Worm (Caenorhabditis elegans) whole organism, midembryonic: ENCODE results near the gene sre-15.

Experiments
- T22C8.4 ChIP-seq: fragments of 200-800 bp; sonication (Bioruptor generic); IDR thresholded peaks from 2 replicates; pipeline ENCODE4 v1.3.6; 2022; ENCODE audit warnings: missing genetic modification characterization, missing compliant biosample characterization
- cog-1 ChIP-seq: sonication (generic microtip); optimal IDR thresholded peaks from 2 replicates; lab custom pipeline; 2016; ENCODE audit warnings: missing genetic modification characterization, missing compliant biosample characterization
- flt-1 ChIP-seq: fragments of 200-800 bp; sonication (Bioruptor generic); IDR thresholded peaks from 2 replicates; pipeline ENCODE4 v1.3.6; 2022; ENCODE audit warnings: missing genetic modification characterization, missing compliant biosample characterization
- klf-2 ChIP-seq: fragments of 200-800 bp; sonication (Bioruptor generic); conservative IDR thresholded peaks from 2 replicates; pipeline ENCODE4 v1.3.6; 2022; ENCODE audit warnings: missing genetic modification reagents, missing genetic modification characterization, missing compliant biosample characterization
- med-1 ChIP-seq: sonication (generic microtip); optimal IDR thresholded peaks from 2 replicates; lab custom pipeline; 2017; ENCODE audit warnings: missing genetic modification characterization, mild to moderate bottlenecking, missing compliant biosample characterization, antibody characterized with exemption, missing genetic modification reagents; ENCODE audit not compliant: insufficient read depth
- ref-1 ChIP-seq: fragments of 200-800 bp; sonication (Bioruptor generic); conservative IDR thresholded peaks from 2 replicates; pipeline ENCODE4 v1.3.6; 2022; ENCODE audit warnings: missing genetic modification reagents, missing genetic modification characterization, missing compliant biosample characterization
- tab-1 ChIP-seq: fragments of 200-800 bp; sonication (Bioruptor generic); IDR thresholded peaks from 2 replicates; pipeline ENCODE4 v1.3.6; 2022; ENCODE audit warnings: missing genetic modification characterization, missing compliant biosample characterization
- ztf-23 ChIP-seq: fragments of 200-800 bp; sonication (Bioruptor generic); IDR thresholded peaks from 2 replicates; pipeline ENCODE4 v1.3.6; 2022; ENCODE audit warnings: missing genetic modification reagents, missing genetic modification characterization, missing compliant biosample characterization
- ztf-29 ChIP-seq: fragments of 200-800 bp; sonication (Bioruptor generic); IDR thresholded peaks from 2 replicates; pipeline ENCODE4 v1.3.6; 2022; ENCODE audit warnings: missing genetic modification reagents, missing genetic modification characterization, missing compliant biosample characterization

DNA sequence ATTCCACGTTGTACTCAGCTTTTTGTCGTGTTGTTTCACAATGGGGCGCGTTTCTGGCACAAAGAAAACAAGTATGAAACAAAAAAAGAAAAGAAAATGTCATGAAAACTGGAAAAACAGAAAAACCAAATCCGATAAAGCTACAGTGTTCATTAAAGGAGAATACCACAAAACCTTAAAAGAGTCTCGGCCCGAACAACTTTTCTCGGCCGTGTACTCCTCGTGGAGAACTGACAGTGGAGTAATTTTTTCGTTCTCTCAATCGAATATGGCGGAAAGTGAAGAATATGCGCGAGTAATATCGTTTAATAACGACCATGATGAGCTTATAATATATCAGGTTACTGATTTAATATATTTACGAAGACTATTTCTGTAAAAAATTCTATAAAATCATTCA lies 33.9 kb upstream of the sre-15 start, which contains the start of the genes tag-335 and vkmt-1:
- TF ChIP-seq cog-1 (tag; lab: Kevin White, UChicago) (no peak), klf-2 (GFP tag; lab: Robert Waterston, UW) (no peak), T22C8.4 (GFP tag; lab: Robert Waterston, UW) (no peak), med-1 (no peak), ztf-23 (GFP tag; lab: Robert Waterston, UW) (no peak), flt-1 (GFP tag; lab: Robert Waterston, UW) (no peak), tab-1 (GFP tag; lab: Robert Waterston, UW) (no peak), ztf-29 (GFP tag; lab: Robert Waterston, UW) (no peak), ref-1 (GFP tag; lab: Robert Waterston, UW) (no peak)
